Worm (Caenorhabditis elegans) whole organism, L3 larva: Measurements from ENCODE around the gene fut-1.

ENCODE experiments used
- R02D3.7 ChIP-seq: fragments of 150-350 bp; optimal IDR thresholded peaks from 2 replicates; lab custom pipeline; 2014; ENCODE audit warnings: missing biosample characterization, missing genetic modification characterization
- aly-2 ChIP-seq: fragments of 150-350 bp; optimal IDR thresholded peaks from 2 replicates; lab custom pipeline; 2014; ENCODE audit warnings: missing biosample characterization, missing genetic modification characterization
- ama-1 ChIP-seq: fragments of 150-350 bp; optimal IDR thresholded peaks from 2 replicates; lab custom pipeline; 2018
- egl-27 ChIP-seq: sonication (generic microtip); optimal IDR thresholded peaks from 4 replicates; lab custom pipeline; 2017; ENCODE audit warnings: missing biosample characterization, missing genetic modification reagents, missing genetic modification characterization
- egl-5 ChIP-seq: fragments of 150-350 bp; optimal IDR thresholded peaks from 2 replicates; lab custom pipeline; 2017; ENCODE audit warnings: missing biosample characterization, missing genetic modification reagents, missing genetic modification characterization, inconsistent platforms
- fkh-10 ChIP-seq: sonication (generic microtip); optimal IDR thresholded peaks from 2 replicates; lab custom pipeline; 2017; ENCODE audit warnings: missing biosample characterization, missing genetic modification reagents, missing genetic modification characterization
- jun-1 ChIP-seq: fragments of 150-350 bp; optimal IDR thresholded peaks from 2 replicates; lab custom pipeline; 2014; ENCODE audit warnings: missing biosample characterization, missing genetic modification reagents, missing genetic modification characterization
- mdl-1 ChIP-seq: fragments of 150-350 bp; optimal IDR thresholded peaks from 2 replicates; lab custom pipeline; 2014; ENCODE audit warnings: missing biosample characterization, missing genetic modification characterization
- nhr-237 ChIP-seq: fragments of 150-350 bp; optimal IDR thresholded peaks from 2 replicates; lab custom pipeline; 2014; ENCODE audit warnings: missing biosample characterization, missing genetic modification characterization
- zag-1 ChIP-seq: fragments of 150-350 bp; optimal IDR thresholded peaks from 2 replicates; lab custom pipeline; 2014; ENCODE audit warnings: missing biosample characterization, missing genetic modification characterization

- TF ChIP-seq fkh-10 (GFP tag; lab: Kevin White, UChicago) = no peak
- TF ChIP-seq egl-27 (tag; lab: Kevin White, UChicago) = no peak
- no peak for TF ChIP-seq R02D3.7
- no peak for TF ChIP-seq aly-2 (tag; lab: Kevin White, UChicago)
- no peak for TF ChIP-seq ama-1 (lab: Kevin White, UChicago)
- no peak for TF ChIP-seq egl-5 (tag; lab: Kevin White, UChicago)
- TF ChIP-seq nhr-237 = no peak
- no peak for TF ChIP-seq jun-1 (tag; lab: Kevin White, UChicago)
- no peak for TF ChIP-seq zag-1
- TF ChIP-seq mdl-1 (tag; lab: Kevin White, UChicago) = no peak
Measured at ce11 chrII:8710317-8710716, 49.1 kb downstream of the fut-1 start, which contains the start of gene srg-15.
